Fruit fly (Drosophila melanogaster): ENCODE results near the gene InR.

Gene InR

DNA sequence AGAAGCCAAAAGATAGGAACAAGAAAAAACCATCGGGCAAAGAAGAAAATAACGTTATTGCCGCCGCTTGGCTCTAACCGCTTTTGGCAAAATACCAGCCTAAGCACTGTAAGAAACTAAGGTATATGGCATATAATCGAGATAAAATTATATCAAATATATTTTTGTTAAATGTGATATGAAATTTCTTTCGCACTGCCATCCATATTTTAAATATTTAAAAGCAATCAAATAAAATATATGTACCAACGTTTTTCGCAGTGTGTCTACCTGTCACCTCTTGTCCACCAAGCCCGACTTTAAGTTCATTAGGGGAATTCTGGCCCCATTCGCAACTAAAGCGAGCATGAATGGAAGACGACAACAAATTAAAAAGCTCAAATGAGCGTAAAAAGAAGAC lies 8.6 kb upstream of the InR start:
- TF ChIP-seq fru (GFP tag; optimal IDR thresholded peaks at IDR 0.05) (peak; percentile 80), Sp1 (GFP tag; optimal IDR thresholded peaks at IDR 0.05) (peak; percentile 81), CrebA (GFP tag; optimal IDR thresholded peaks at IDR 0.05; ENCODE audit: borderline replicate concordance) (peak; percentile 40), CG9705 (GFP tag; optimal IDR thresholded peaks at IDR 0.05) (peak; percentile 27), woc (GFP tag; optimal IDR thresholded peaks at IDR 0.05) (peak; percentile 52), Dif (GFP tag; optimal IDR thresholded peaks at IDR 0.05; ENCODE audit: partially characterized antibody) (no peak), jim (GFP tag; optimal IDR thresholded peaks at IDR 0.05) (no peak), dmrt93B (GFP tag; optimal IDR thresholded peaks at IDR 0.05) (peak; percentile 51), brk (GFP tag; optimal IDR thresholded peaks at IDR 0.05) (peak; percentile 85), Vsx2 (GFP tag; optimal IDR thresholded peaks at IDR 0.05; ENCODE audit: partially characterized antibody) (no peak), br (GFP tag; optimal IDR thresholded peaks at IDR 0.05) (peak; percentile 72), Hr78 (GFP tag; optimal IDR thresholded peaks at IDR 0.05) (no peak), rgr (GFP tag; optimal IDR thresholded peaks at IDR 0.05) (peak; percentile 83), sv (GFP tag; optimal IDR thresholded peaks at IDR 0.05) (peak; percentile 13), Hnf4 (GFP tag; optimal IDR thresholded peaks at IDR 0.05) (peak; percentile 75), Jra (GFP tag; optimal IDR thresholded peaks at IDR 0.05) (peak; percentile 51), h (GFP tag; optimal IDR thresholded peaks at IDR 0.05) (peak; percentile 89), sage (GFP tag; optimal IDR thresholded peaks at IDR 0.05) (peak; percentile 52), lola (GFP tag; optimal IDR thresholded peaks at IDR 0.05) (no peak), tai (GFP tag; optimal IDR thresholded peaks at IDR 0.05) (peak; percentile 60), OdsH (GFP tag; optimal IDR thresholded peaks at IDR 0.05) (peak; percentile 84), HLH106 (tag; optimal IDR thresholded peaks at IDR 0.05) (peak; percentile 82), Rel (GFP tag; optimal IDR thresholded peaks at IDR 0.05) (peak; percentile 59), Rel (tag; optimal IDR thresholded peaks at IDR 0.05) (peak; percentile 43), foxo (GFP tag; optimal IDR thresholded peaks at IDR 0.05) (peak in 1 of 2 experiments; percentile 85), ey (GFP tag; optimal IDR thresholded peaks at IDR 0.05) (peak; percentile 73), psq (GFP tag; optimal IDR thresholded peaks at IDR 0.05) (peak; percentile 88)

DNA sequence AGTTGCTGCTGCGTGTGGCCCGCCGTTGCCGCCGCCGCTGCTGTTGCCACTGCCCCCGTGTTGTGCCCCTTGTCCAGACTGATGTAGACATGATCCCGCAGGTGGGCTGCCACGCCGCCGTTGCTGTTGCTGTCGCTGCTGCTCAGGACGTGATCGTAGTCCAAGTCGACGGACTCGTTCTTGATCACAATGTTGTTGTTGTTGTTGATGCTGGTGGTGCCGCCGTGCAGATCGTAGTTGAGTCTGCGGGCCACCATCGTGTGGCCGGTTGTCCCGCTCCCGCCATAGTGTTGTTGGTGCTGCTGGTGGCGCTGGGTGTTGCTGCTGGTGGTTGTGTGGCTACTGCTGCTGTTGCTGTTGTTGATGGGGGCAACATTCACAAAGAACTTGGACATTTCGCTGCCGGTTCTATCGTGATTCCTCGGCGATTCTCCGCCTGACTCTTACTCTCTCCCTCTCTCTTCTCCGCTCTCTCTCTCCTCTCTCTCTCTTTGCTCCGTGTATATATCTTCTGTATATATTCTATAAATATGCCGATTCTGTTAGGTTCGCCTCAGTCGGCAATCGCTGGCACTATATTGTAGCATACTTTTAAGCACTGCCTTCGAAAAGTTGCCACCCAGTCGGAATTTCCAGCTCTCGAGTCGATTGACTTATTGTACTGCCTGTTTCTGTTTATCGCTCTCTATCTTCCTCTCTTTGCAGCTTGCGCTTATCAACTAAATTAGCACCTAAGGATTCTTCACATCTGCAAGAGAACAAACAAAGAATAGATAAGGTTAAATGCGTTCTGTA lies 7.2 kb upstream of the InR start:
- TF ChIP-seq dmrt93B (GFP tag; optimal IDR thresholded peaks at IDR 0.05), result no peak
- peak; percentile 52 for TF ChIP-seq Myc (optimal IDR thresholded peaks at IDR 0.05)
- no peak for TF ChIP-seq Rel (GFP tag; optimal IDR thresholded peaks at IDR 0.05)
- TF ChIP-seq Rel (tag; optimal IDR thresholded peaks at IDR 0.05), result peak; percentile 32
- peak; percentile 79 for TF ChIP-seq Dfd (GFP tag; optimal IDR thresholded peaks at IDR 0.05)
- no peak for TF ChIP-seq CG32264 (GFP tag; optimal IDR thresholded peaks at IDR 0.05)
- no peak for TF ChIP-seq lola (GFP tag; optimal IDR thresholded peaks at IDR 0.05)
- TF ChIP-seq Vsx2 (GFP tag; optimal IDR thresholded peaks at IDR 0.05; ENCODE audit: partially characterized antibody), result peak; percentile 74
- TF ChIP-seq usp (GFP tag; optimal IDR thresholded peaks at IDR 0.05), result no peak
- peak; percentile 61 for TF ChIP-seq psq (GFP tag; optimal IDR thresholded peaks at IDR 0.05)
- no peak for TF ChIP-seq fru (GFP tag; optimal IDR thresholded peaks at IDR 0.05)
- TF ChIP-seq rgr (GFP tag; optimal IDR thresholded peaks at IDR 0.05), result peak; percentile 43
- TF ChIP-seq ey (GFP tag; optimal IDR thresholded peaks at IDR 0.05), result peak; percentile 27
- TF ChIP-seq foxo (GFP tag; optimal IDR thresholded peaks at IDR 0.05), result peak in 1 of 2 experiments; percentile 46
- TF ChIP-seq Mio (GFP tag; optimal IDR thresholded peaks at IDR 0.05), result no peak
- TF ChIP-seq HLH106 (tag; optimal IDR thresholded peaks at IDR 0.05), result no peak
- TF ChIP-seq sv (GFP tag; optimal IDR thresholded peaks at IDR 0.05), result no peak
- TF ChIP-seq GATAd (GFP tag; optimal IDR thresholded peaks at IDR 0.05), result no peak
- TF ChIP-seq brk (GFP tag; optimal IDR thresholded peaks at IDR 0.05), result no peak
- TF ChIP-seq sage (GFP tag; optimal IDR thresholded peaks at IDR 0.05), result peak; percentile 55
- no peak for TF ChIP-seq Hr83 (GFP tag; optimal IDR thresholded peaks at IDR 0.05; ENCODE audit: poor library complexity, severe bottlenecking)
- TF ChIP-seq h (GFP tag; optimal IDR thresholded peaks at IDR 0.05), result peak; percentile 28
- TF ChIP-seq woc (GFP tag; optimal IDR thresholded peaks at IDR 0.05), result no peak
- TF ChIP-seq Jra (GFP tag; optimal IDR thresholded peaks at IDR 0.05), result no peak
- peak; percentile 32 for TF ChIP-seq CrebA (GFP tag; optimal IDR thresholded peaks at IDR 0.05; ENCODE audit: borderline replicate concordance)
- no peak for TF ChIP-seq Hr78 (GFP tag; optimal IDR thresholded peaks at IDR 0.05)
- peak; percentile 3 to 35 for TF ChIP-seq dl (GFP tag; optimal IDR thresholded peaks at IDR 0.05; ENCODE audit: insufficient read depth in 1 of 2, partially characterized antibody in 2 of 2)
- no peak for TF ChIP-seq CG9705 (GFP tag; optimal IDR thresholded peaks at IDR 0.05)
- peak; percentile 80 for TF ChIP-seq Dif (GFP tag; optimal IDR thresholded peaks at IDR 0.05; ENCODE audit: partially characterized antibody)
- no peak for TF ChIP-seq Hnf4 (GFP tag; optimal IDR thresholded peaks at IDR 0.05)
- TF ChIP-seq tai (GFP tag; optimal IDR thresholded peaks at IDR 0.05), result no peak
- TF ChIP-seq br (GFP tag; optimal IDR thresholded peaks at IDR 0.05), result peak; percentile 22
- TF ChIP-seq jim (GFP tag; optimal IDR thresholded peaks at IDR 0.05), result no peak
- TF ChIP-seq Sp1 (GFP tag; optimal IDR thresholded peaks at IDR 0.05), result peak; percentile 8
- TF ChIP-seq dsf (GFP tag; optimal IDR thresholded peaks at IDR 0.05; ENCODE audit: borderline replicate concordance), result no peak
- peak; percentile 3 for TF ChIP-seq N (GFP tag; optimal IDR thresholded peaks at IDR 0.05)
- TF ChIP-seq Abd-B (GFP tag; optimal IDR thresholded peaks at IDR 0.05), result no peak
- peak; percentile 33 for TF ChIP-seq OdsH (GFP tag; optimal IDR thresholded peaks at IDR 0.05)
- no peak for TF ChIP-seq pan (optimal IDR thresholded peaks at IDR 0.05)

Measured in whole organism, wandering third instar larva.